Fruit fly (Drosophila melanogaster): Measurements from ENCODE around the gene CG10877.

The CG10877 gene

DNA sequence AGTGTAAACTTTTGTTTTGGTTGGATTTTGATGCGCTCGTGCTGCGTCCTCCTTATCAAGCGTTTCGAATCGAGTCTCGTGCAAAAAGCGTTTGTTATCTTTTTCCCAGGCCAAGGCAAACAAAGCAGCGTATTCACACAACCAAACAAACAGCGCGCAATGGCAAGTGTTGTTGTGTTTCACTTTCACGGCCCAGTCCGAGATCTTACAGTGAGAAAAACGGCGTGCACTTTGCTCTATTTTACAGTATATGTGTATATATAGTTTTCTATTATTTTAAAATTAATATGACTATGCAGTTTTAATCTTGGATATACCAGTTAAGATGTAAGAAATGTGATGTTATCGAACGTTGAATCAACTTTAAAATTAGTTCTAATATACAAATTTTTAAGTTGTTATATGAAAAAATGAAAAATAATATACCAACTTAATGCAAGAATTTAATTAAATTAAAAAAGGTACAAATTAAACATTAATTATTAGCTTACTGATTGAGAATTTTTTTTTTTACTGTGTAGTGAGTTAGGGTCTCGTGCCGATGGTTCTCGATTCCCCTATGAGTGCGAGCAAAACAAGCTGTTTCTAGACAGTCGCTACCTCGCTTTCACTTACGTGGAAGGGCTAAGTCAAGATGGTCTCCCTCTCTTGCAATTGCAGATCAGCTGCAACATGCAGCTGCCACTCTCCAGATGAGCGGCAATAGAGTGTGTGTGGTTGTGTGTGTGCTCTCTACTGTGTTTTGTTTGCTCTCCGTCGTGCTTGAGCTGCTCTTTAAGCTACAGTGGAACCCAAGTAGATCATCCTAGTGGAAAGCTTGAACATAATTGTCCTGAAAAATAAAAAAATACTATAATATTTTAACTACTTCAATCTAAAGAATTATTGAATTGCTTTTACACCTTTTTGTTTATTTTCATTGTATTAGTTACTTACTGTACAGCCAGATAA lies 30.6 kb upstream of the CG10877 start (continued):
- TF ChIP-seq Oli (tag; optimal IDR thresholded peaks at IDR 0.05) (peak; percentile 91), pum (GFP tag; optimal IDR thresholded peaks at IDR 0.05) (no peak), ssp (GFP tag; IDR thresholded peaks at IDR 0.05) (peak; percentile 81), CG8924 (tag; optimal IDR thresholded peaks at IDR 0.05) (peak; percentile 94), CG12744 (GFP tag; optimal IDR thresholded peaks at IDR 0.05) (no peak), CG3726 (GFP tag; IDR thresholded peaks at IDR 0.05) (peak; percentile 52; the same call in 2 of the 3 replicates), CG12942 (GFP tag; optimal IDR thresholded peaks at IDR 0.05) (peak; percentile 62), CG8359 (GFP tag; optimal IDR thresholded peaks at IDR 0.05; ENCODE audit: borderline replicate concordance) (peak; percentile 69), Atf3 (GFP tag; optimal IDR thresholded peaks at IDR 0.05) (no peak), maf-S (GFP tag; optimal IDR thresholded peaks at IDR 0.05) (no peak), stwl (tag; optimal IDR thresholded peaks at IDR 0.05) (peak; percentile 37), CG33213 (GFP tag; optimal IDR thresholded peaks at IDR 0.05) (peak; percentile 25), tin (GFP tag; optimal IDR thresholded peaks at IDR 0.05) (peak; percentile 85), ind (GFP tag; optimal IDR thresholded peaks at IDR 0.05) (peak; percentile 76), MTF-1 (GFP tag; optimal IDR thresholded peaks at IDR 0.05; ENCODE audit: borderline replicate concordance) (peak; percentile 45), Nf-YB (GFP tag; optimal IDR thresholded peaks at IDR 0.05) (peak; percentile 84), CG10462 (GFP tag; optimal IDR thresholded peaks at IDR 0.05) (peak; percentile 76), vvl (GFP tag; IDR thresholded peaks at IDR 0.05) (peak; percentile 86), CrebB (tag; optimal IDR thresholded peaks at IDR 0.05) (no peak), Lim3 (GFP tag; IDR thresholded peaks at IDR 0.05) (no peak), Nf-YC (tag; optimal IDR thresholded peaks at IDR 0.05) (peak; percentile 73), jumu (GFP tag; optimal IDR thresholded peaks at IDR 0.05) (peak; percentile 9), Hmr (GFP tag; optimal IDR thresholded peaks at IDR 0.05) (peak; percentile 84), cad (GFP tag; optimal IDR thresholded peaks at IDR 0.05) (no peak), chn (GFP tag; optimal IDR thresholded peaks at IDR 0.05) (no peak), pfk (GFP tag; optimal IDR thresholded peaks at IDR 0.05) (peak; percentile 13), cas (GFP tag; IDR thresholded peaks at IDR 0.05) (peak; percentile 11; the same call in 1 of the 2 replicates), Camta (GFP tag; optimal IDR thresholded peaks at IDR 0.05) (no peak), dan (GFP tag; IDR thresholded peaks at IDR 0.05) (no peak), Dad (GFP tag; optimal IDR thresholded peaks at IDR 0.05) (no peak), Atf-2 (GFP tag; optimal IDR thresholded peaks at IDR 0.05) (no peak), lola (GFP tag; optimal IDR thresholded peaks at IDR 0.05) (peak in 1 of 3 experiments; percentile 98), CG7839 (tag; optimal IDR thresholded peaks at IDR 0.05) (peak; percentile 96), Hr39 (optimal IDR thresholded peaks at IDR 0.05) (no peak), Doc2 (GFP tag; IDR thresholded peaks at IDR 0.05) (0 out of 2 replicates have a peak, but pooled peaks have one; percentile 14), btn (GFP tag; optimal IDR thresholded peaks at IDR 0.05) (no peak), CG9876 (GFP tag; optimal IDR thresholded peaks at IDR 0.05) (no peak), CG15479 (GFP tag; optimal IDR thresholded peaks at IDR 0.05) (peak; percentile 87), ap (GFP tag; IDR thresholded peaks at IDR 0.05) (peak; percentile 64), Kr (GFP tag; optimal IDR thresholded peaks at IDR 0.05) (peak; percentile 93), trh (GFP tag; optimal IDR thresholded peaks at IDR 0.05) (peak; percentile 70), CG3163 (GFP tag; optimal IDR thresholded peaks at IDR 0.05) (no peak), CG7987 (GFP tag; optimal IDR thresholded peaks at IDR 0.05) (peak; percentile 34), gsb-n (tag; optimal IDR thresholded peaks at IDR 0.05) (peak; percentile 98), zen (tag; optimal IDR thresholded peaks at IDR 0.05) (peak; percentile 94), trem (tag; optimal IDR thresholded peaks at IDR 0.05) (peak; percentile 90), Mad (GFP tag; optimal IDR thresholded peaks at IDR 0.05) (no peak), CG15696 (tag; optimal IDR thresholded peaks at IDR 0.05) (peak; percentile 96), nmo (GFP tag; optimal IDR thresholded peaks at IDR 0.05) (peak; percentile 98)
